Fruit fly (Drosophila melanogaster) S2 (cell line): ENCODE measurements around the gene APC7.

ENCODE experiments used
- CG8478 ChIP-seq: fragments of >200 bp; optimal IDR thresholded peaks from 2 replicates; lab custom pipeline; 2018
- CTCF ChIP-seq, 2 experiments: fragments of >200 bp; optimal IDR thresholded peaks; 2 replicates each; lab custom pipeline; 2018

DNA sequence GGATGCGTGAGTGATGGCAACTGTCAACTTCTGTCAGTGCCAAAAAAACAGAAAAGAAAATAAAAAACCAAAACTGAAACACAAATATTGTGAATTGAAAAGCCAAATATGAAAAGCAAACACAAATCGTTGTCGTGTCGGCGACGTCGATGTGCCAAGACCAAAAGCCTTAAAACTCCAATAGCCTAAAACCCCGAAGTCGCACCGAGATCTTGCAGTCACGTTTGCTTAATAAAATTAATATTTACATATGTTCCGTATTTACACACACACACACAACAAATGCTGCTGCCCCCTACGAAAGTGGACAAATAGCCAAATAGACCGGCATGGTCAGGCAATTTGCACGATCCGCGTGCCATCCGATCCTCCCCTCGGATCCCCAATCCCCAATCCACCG is 41.2 kb downstream of the APC7 start:
- no peak for TF ChIP-seq CTCF (optimal IDR thresholded peaks at IDR 0.05; lab: Kevin White, UChicago)
- no peak for TF ChIP-seq CG8478 (lab: Kevin White, UChicago)
